Fruit fly (Drosophila melanogaster) whole organism, embryonic: Measurements from ENCODE around the gene Phae2.

Source experiments
- ATbp ChIP-seq: fragments of 200-800 bp; sonication (Bioruptor generic); optimal IDR thresholded peaks from 2 replicates; lab custom pipeline; 2017; ENCODE audit warnings: missing biosample characterization, mild to moderate bottlenecking, missing genetic modification characterization, missing genetic modification reagents
- Abd-B ChIP-seq: fragments of 200-800 bp; sonication (Bioruptor generic); optimal IDR thresholded peaks from 2 replicates; lab custom pipeline; 2018; ENCODE audit warnings: missing biosample characterization, mild to moderate bottlenecking, missing genetic modification characterization, moderate library complexity
- Asciz ChIP-seq: fragments of 200-800 bp; sonication (Bioruptor generic); optimal IDR thresholded peaks from 2 replicates; lab custom pipeline; 2017; ENCODE audit warnings: missing biosample characterization, mild to moderate bottlenecking, missing genetic modification characterization, missing genetic modification reagents
- BtbVII ChIP-seq: fragments of 200-800 bp; sonication (Bioruptor generic); optimal IDR thresholded peaks from 3 replicates; lab custom pipeline; 2017; ENCODE audit warnings: missing biosample characterization, mild to moderate bottlenecking, missing genetic modification characterization
- Bteb2 ChIP-seq: fragments of 200-800 bp; sonication (Bioruptor generic); optimal IDR thresholded peaks from 2 replicates; lab custom pipeline; 2016; ENCODE audit warnings: missing biosample characterization, missing genetic modification characterization
- CG12104 ChIP-seq: fragments of 200-800 bp; sonication (Bioruptor generic); optimal IDR thresholded peaks from 3 replicates; lab custom pipeline; 2016; ENCODE audit warnings: missing biosample characterization, missing genetic modification characterization
- CG13775 ChIP-seq: fragments of 200-800 bp; sonication (Bioruptor generic); optimal IDR thresholded peaks from 3 replicates; lab custom pipeline; 2017; ENCODE audit warnings: missing biosample characterization, mild to moderate bottlenecking, missing genetic modification characterization
- CG17361 ChIP-seq: fragments of 200-800 bp; sonication (Bioruptor generic); IDR thresholded peaks from 3 replicates; pipeline ENCODE4 v1.3.6; 2022; ENCODE audit warnings: missing biosample characterization, missing genetic modification characterization
- CG3065 ChIP-seq: fragments of 200-800 bp; sonication (Bioruptor generic); optimal IDR thresholded peaks from 2 replicates; lab custom pipeline; 2016; ENCODE audit warnings: missing biosample characterization, missing genetic modification characterization
- CG34376 ChIP-seq: fragments of 200-800 bp; sonication (Bioruptor generic); optimal IDR thresholded peaks from 2 replicates; lab custom pipeline; 2018; ENCODE audit warnings: missing biosample characterization, mild to moderate bottlenecking, missing genetic modification characterization
- CG43689 ChIP-seq: fragments of 200-800 bp; sonication (Bioruptor generic); IDR thresholded peaks from 2 replicates; pipeline ENCODE4 v1.3.6; 2022; ENCODE audit warnings: missing biosample characterization, missing genetic modification characterization
- CG5245 ChIP-seq: fragments of 200-800 bp; sonication (Bioruptor generic); optimal IDR thresholded peaks from 3 replicates; lab custom pipeline; 2016; ENCODE audit warnings: missing biosample characterization, missing genetic modification characterization
- CG6654 ChIP-seq: fragments of 200-800 bp; sonication (Bioruptor generic); optimal IDR thresholded peaks from 2 replicates; lab custom pipeline; 2017; ENCODE audit warnings: missing biosample characterization, mild to moderate bottlenecking, missing genetic modification characterization
- CG6765 ChIP-seq: fragments of 200-800 bp; sonication (Bioruptor generic); optimal IDR thresholded peaks from 3 replicates; lab custom pipeline; 2017; ENCODE audit warnings: missing biosample characterization, mild to moderate bottlenecking, missing genetic modification characterization
- CG7357 ChIP-seq: fragments of 200-800 bp; sonication (Bioruptor generic); IDR thresholded peaks from 3 replicates; pipeline ENCODE4 v1.3.6; 2022; ENCODE audit warnings: missing biosample characterization, missing genetic modification characterization
- CG7786 ChIP-seq: fragments of 200-800 bp; sonication (Bioruptor generic); optimal IDR thresholded peaks from 2 replicates; lab custom pipeline; 2016; ENCODE audit warnings: missing biosample characterization, missing genetic modification characterization
- CG7987 ChIP-seq: fragments of 200-800 bp; sonication (Bioruptor generic); optimal IDR thresholded peaks from 2 replicates; lab custom pipeline; 2018; ENCODE audit warnings: missing biosample characterization, mild to moderate bottlenecking, missing genetic modification characterization, moderate library complexity
- CG8924 ChIP-seq: fragments of 200-800 bp; optimal IDR thresholded peaks from 3 replicates; lab custom pipeline; 2019; ENCODE audit warnings: missing biosample characterization, mild to moderate bottlenecking, missing genetic modification characterization, moderate library complexity
- CHES-1-like ChIP-seq: fragments of 200-800 bp; sonication (Bioruptor generic); optimal IDR thresholded peaks from 2 replicates; lab custom pipeline; 2016; ENCODE audit warnings: missing biosample characterization, missing genetic modification characterization
- Chrac-16 ChIP-seq: fragments of 200-800 bp; sonication (Bioruptor generic); optimal IDR thresholded peaks from 3 replicates; lab custom pipeline; 2016; ENCODE audit warnings: missing biosample characterization, missing genetic modification characterization
- Dip2 ChIP-seq: fragments of 200-800 bp; sonication (Bioruptor generic); IDR thresholded peaks from 2 replicates; pipeline ENCODE4 v1.3.6; 2022; ENCODE audit warnings: missing biosample characterization, missing genetic modification characterization
- Dref ChIP-seq: fragments of 200-800 bp; sonication (Bioruptor generic); IDR thresholded peaks from 2 replicates; pipeline ENCODE4 v1.3.6; 2022; ENCODE audit warnings: missing biosample characterization, missing genetic modification characterization
- E2f2 ChIP-seq: fragments of 200-800 bp; sonication (Bioruptor generic); IDR thresholded peaks from 2 replicates; pipeline ENCODE4 v1.3.6; 2022; ENCODE audit warnings: missing biosample characterization, missing genetic modification characterization
- Fer1 ChIP-seq: fragments of 200-800 bp; sonication (Bioruptor generic); optimal IDR thresholded peaks from 2 replicates; lab custom pipeline; 2017; ENCODE audit warnings: missing biosample characterization, mild to moderate bottlenecking, missing genetic modification characterization
- H2.0 ChIP-seq: fragments of 200-800 bp; sonication (Bioruptor generic); IDR thresholded peaks from 2 replicates; pipeline ENCODE4 v1.3.6; 2022; ENCODE audit warnings: missing biosample characterization, missing genetic modification characterization
- Hmx ChIP-seq: fragments of 200-800 bp; sonication (Bioruptor generic); optimal IDR thresholded peaks from 2 replicates; lab custom pipeline; 2016; ENCODE audit warnings: missing biosample characterization, missing genetic modification characterization
- Hr51 ChIP-seq, 2 experiments: fragments of 200-800 bp; sonication (Bioruptor generic); optimal IDR thresholded peaks; 2 replicates in 1 of 2; 3 replicates in 1 of 2; lab custom pipeline; 2016 to 2018; ENCODE audit warnings: missing biosample characterization in 2 of 2, missing genetic modification characterization in 2 of 2, mild to moderate bottlenecking in 1 of 2, moderate library complexity in 1 of 2
- Vsx1 ChIP-seq: fragments of 200-800 bp; sonication (Bioruptor generic); optimal IDR thresholded peaks from 2 replicates; lab custom pipeline; 2017; ENCODE audit warnings: missing biosample characterization, mild to moderate bottlenecking, missing genetic modification characterization, missing genetic modification reagents
- bsh ChIP-seq, 2 experiments: fragments of 200-800 bp; sonication (Bioruptor generic); optimal IDR thresholded peaks; 2 replicates each; lab custom pipeline; 2017 to 2018; ENCODE audit warnings: mild to moderate bottlenecking in 2 of 2, missing biosample characterization in 2 of 2, missing genetic modification characterization in 2 of 2, moderate library complexity in 1 of 2
- btn ChIP-seq: fragments of 200-800 bp; sonication (Bioruptor generic); optimal IDR thresholded peaks from 2 replicates; lab custom pipeline; 2016; ENCODE audit warnings: missing biosample characterization, missing genetic modification characterization
- cas ChIP-seq: fragments of 200-800 bp; sonication (Bioruptor generic); IDR thresholded peaks from 2 replicates; pipeline ENCODE4 v1.3.6; 2022; ENCODE audit warnings: missing biosample characterization, missing genetic modification characterization
- ci ChIP-seq: fragments of 200-800 bp; sonication (Bioruptor generic); IDR thresholded peaks from 3 replicates; pipeline ENCODE4 v1.3.6; 2022; ENCODE audit warnings: missing biosample characterization, missing genetic modification characterization
- dmrt11E ChIP-seq: fragments of 200-800 bp; sonication (Bioruptor generic); optimal IDR thresholded peaks from 3 replicates; lab custom pipeline; 2018; ENCODE audit warnings: missing biosample characterization, mild to moderate bottlenecking, missing genetic modification characterization, moderate library complexity
- fd3F ChIP-seq: fragments of 200-800 bp; sonication (Bioruptor generic); optimal IDR thresholded peaks from 2 replicates; lab custom pipeline; 2018; ENCODE audit warnings: missing biosample characterization, mild to moderate bottlenecking, missing genetic modification characterization, moderate library complexity
- gro ChIP-seq: fragments of 200-800 bp; sonication (Bioruptor generic); optimal IDR thresholded peaks from 2 replicates; lab custom pipeline; 2016; ENCODE audit warnings: missing biosample characterization, missing genetic modification characterization
- gsb-n ChIP-seq: fragments of 200-800 bp; sonication (Bioruptor generic); optimal IDR thresholded peaks from 3 replicates; lab custom pipeline; 2018; ENCODE audit warnings: missing biosample characterization, mild to moderate bottlenecking, missing genetic modification characterization
- gt ChIP-seq: fragments of 200-800 bp; sonication (Bioruptor generic); IDR thresholded peaks from 2 replicates; pipeline ENCODE4 v1.3.6; 2022; ENCODE audit warnings: missing biosample characterization, missing genetic modification characterization
- inv ChIP-seq: fragments of 200-800 bp; sonication (Bioruptor generic); IDR thresholded peaks from 2 replicates; pipeline ENCODE4 v1.3.6; 2022; ENCODE audit warnings: missing biosample characterization, missing genetic modification characterization; ENCODE audit not compliant: partially characterized antibody
- kni ChIP-seq: fragments of 200-800 bp; sonication (Bioruptor generic); optimal IDR thresholded peaks from 3 replicates; lab custom pipeline; 2017; ENCODE audit warnings: mild to moderate bottlenecking, missing biosample characterization, missing genetic modification reagents, missing genetic modification characterization
- knrl ChIP-seq: fragments of 200-800 bp; sonication (Bioruptor generic); IDR thresholded peaks from 3 replicates; pipeline ENCODE4 v1.3.6; 2022; ENCODE audit warnings: missing biosample characterization, missing genetic modification characterization; ENCODE audit not compliant: partially characterized antibody
- oc ChIP-seq: fragments of 200-800 bp; sonication (Bioruptor generic); optimal IDR thresholded peaks from 2 replicates; lab custom pipeline; 2018; ENCODE audit warnings: missing biosample characterization, mild to moderate bottlenecking, missing genetic modification characterization, moderate library complexity
- repo ChIP-seq: fragments of 200-800 bp; sonication (Bioruptor generic); optimal IDR thresholded peaks from 2 replicates; lab custom pipeline; 2016; ENCODE audit warnings: missing biosample characterization, missing genetic modification characterization
- run ChIP-seq: fragments of 200-800 bp; sonication (Bioruptor generic); optimal IDR thresholded peaks from 3 replicates; lab custom pipeline; 2018; ENCODE audit warnings: missing biosample characterization, mild to moderate bottlenecking, missing genetic modification characterization
- salm ChIP-seq: fragments of 200-800 bp; sonication (Bioruptor generic); optimal IDR thresholded peaks from 2 replicates; lab custom pipeline; 2018; ENCODE audit warnings: missing biosample characterization, mild to moderate bottlenecking, missing genetic modification characterization
- toy ChIP-seq: fragments of 200-800 bp; sonication (Bioruptor generic); IDR thresholded peaks from 2 replicates; pipeline ENCODE4 v1.3.6; 2022; ENCODE audit warnings: missing biosample characterization, missing genetic modification characterization
- wdn ChIP-seq: fragments of 200-800 bp; sonication (Bioruptor generic); IDR thresholded peaks from 2 replicates; pipeline ENCODE4 v1.3.6; 2022; ENCODE audit warnings: missing biosample characterization, missing genetic modification characterization
- wek ChIP-seq: fragments of 200-800 bp; sonication (Bioruptor generic); optimal IDR thresholded peaks from 3 replicates; lab custom pipeline; 2018; ENCODE audit warnings: missing biosample characterization, mild to moderate bottlenecking, missing genetic modification characterization, moderate library complexity
- z ChIP-seq: fragments of 200-800 bp; sonication (Bioruptor generic); IDR thresholded peaks from 3 replicates; pipeline ENCODE4 v1.3.6; 2022; ENCODE audit warnings: missing biosample characterization, missing genetic modification characterization

Phae2 gene

DNA sequence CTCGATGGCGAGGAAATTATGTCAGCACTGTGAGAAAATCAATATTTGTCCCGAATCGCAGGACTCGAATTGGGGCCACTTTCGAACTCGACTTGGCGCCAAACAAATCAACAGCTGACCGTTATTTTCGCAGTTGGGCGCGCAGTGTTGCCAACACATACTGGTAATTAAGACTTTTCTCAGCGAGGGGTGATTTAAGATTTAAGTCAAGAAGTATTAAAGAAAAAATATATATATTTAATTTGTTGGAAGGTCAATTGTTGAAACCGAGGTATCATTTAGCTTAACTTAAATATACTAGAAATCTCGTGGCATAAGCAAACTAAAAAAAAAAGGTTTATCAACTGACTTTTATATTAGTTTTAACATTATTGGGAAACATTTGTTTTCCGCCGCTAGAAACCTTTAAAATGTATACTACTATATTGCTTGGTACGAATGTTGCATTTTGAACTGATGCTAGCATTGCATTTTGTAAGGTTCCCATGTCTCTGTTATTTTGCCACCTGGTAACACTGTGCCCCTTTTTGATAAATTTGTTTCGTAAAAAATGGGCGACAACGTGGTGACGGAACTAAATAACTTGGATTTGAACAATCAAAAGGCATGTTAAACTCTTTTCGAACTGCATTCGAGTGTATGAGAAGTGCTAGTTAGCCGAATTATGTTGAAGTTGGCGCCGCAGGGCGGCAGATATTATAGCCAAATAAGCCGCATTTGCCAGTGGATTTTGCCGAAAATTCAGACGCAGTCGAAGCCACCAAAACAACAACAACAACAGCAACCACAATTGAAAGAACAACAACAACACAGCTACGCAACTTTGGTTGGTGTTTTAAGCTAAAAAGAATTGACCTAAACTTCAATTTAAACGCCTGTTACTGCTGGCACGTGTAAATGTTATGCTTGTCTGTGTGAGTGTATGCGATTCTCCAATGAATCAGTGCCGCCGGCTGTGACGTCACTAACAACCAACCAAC lies 7.4 kb upstream of the Phae2 start, which contains the start of the genes Patsas and ThrRS (continued):
- TF ChIP-seq bsh (GFP tag; optimal IDR thresholded peaks at IDR 0.05; lab: Kevin White, UChicago) (peak in 1 of 2 experiments; percentile 84), toy (no peak), CG43689 (GFP tag; lab: Robert Waterston, UW) (peak; percentile 68), gt (GFP tag; lab: Robert Waterston, UW) (peak; percentile 53; the same call in 1 of the 2 replicates), Asciz (GFP tag; lab: Kevin White, UChicago) (peak; percentile 72), dmrt11E (tag; lab: Kevin White, UChicago) (peak; percentile 85), z (no peak), CG13775 (peak; percentile 86), CG8924 (peak; percentile 86), Dip2 (peak; percentile 32; the same call in 1 of the 2 replicates), Hr51 (GFP tag; optimal IDR thresholded peaks at IDR 0.05; lab: Kevin White, UChicago) (peak; percentile 78 to 88), E2f2 (GFP tag; lab: Robert Waterston, UW) (peak; percentile 79), Dref (GFP tag; lab: Robert Waterston, UW) (peak; percentile 33; the same call in 1 of the 2 replicates), CG7987 (GFP tag; lab: Kevin White, UChicago) (peak; percentile 20), cas (GFP tag; lab: Robert Waterston, UW) (peak; percentile 69), CG17361 (GFP tag; lab: Robert Waterston, UW) (peak; percentile 95), Fer1 (peak; percentile 88), CG5245 (peak; percentile 76), CHES-1-like (peak; percentile 55), ci (GFP tag; lab: Robert Waterston, UW) (peak; percentile 78), gro (peak; percentile 46), BtbVII (GFP tag; lab: Kevin White, UChicago) (peak; percentile 57), repo (GFP tag; lab: Kevin White, UChicago) (peak; percentile 4), ATbp (peak; percentile 73), CG7786 (GFP tag; lab: Kevin White, UChicago) (peak; percentile 65), inv (GFP tag; lab: Robert Waterston, UW) (no peak), oc (tag; lab: Kevin White, UChicago) (no peak), CG6654 (peak; percentile 67), kni (no peak), H2.0 (GFP tag; lab: Robert Waterston, UW) (peak; percentile 78), run (tag; lab: Kevin White, UChicago) (peak; percentile 18), fd3F (GFP tag; lab: Kevin White, UChicago) (peak; percentile 85), CG34376 (GFP tag; lab: Kevin White, UChicago) (peak; percentile 31), knrl (GFP tag; lab: Robert Waterston, UW) (peak; percentile 40; the same call in 1 of the 3 replicates), CG3065 (GFP tag; lab: Kevin White, UChicago) (peak; percentile 33), salm (tag; lab: Kevin White, UChicago) (peak; percentile 66), gsb-n (tag; lab: Kevin White, UChicago) (peak; percentile 85), CG7357 (GFP tag; lab: Robert Waterston, UW) (peak; percentile 97), wek (GFP tag; lab: Kevin White, UChicago) (no peak), Hmx (GFP tag; lab: Kevin White, UChicago) (peak; percentile 41), CG6765 (GFP tag; lab: Kevin White, UChicago) (peak; percentile 43), wdn (GFP tag; lab: Robert Waterston, UW) (peak; percentile 71; the same call in 1 of the 2 replicates), Bteb2 (GFP tag; lab: Kevin White, UChicago) (peak; percentile 69), CG12104 (peak; percentile 80), Vsx1 (GFP tag; lab: Kevin White, UChicago) (no peak), btn (GFP tag; lab: Kevin White, UChicago) (no peak), Chrac-16 (GFP tag; lab: Kevin White, UChicago) (peak; percentile 85), Abd-B (peak; percentile 96)
